Worm (Caenorhabditis elegans) whole organism, L2 larva: ENCODE data around the gene B0348.1.

Source experiments
- ceh-82 ChIP-seq: fragments of 150-350 bp; optimal IDR thresholded peaks from 2 replicates; lab custom pipeline; 2014; ENCODE audit warnings: missing biosample characterization, missing genetic modification characterization
- dmd-4 ChIP-seq: sonication (generic microtip); optimal IDR thresholded peaks from 2 replicates; lab custom pipeline; 2017; ENCODE audit warnings: missing biosample characterization, missing genetic modification characterization
- elt-1 ChIP-seq: fragments of 150-350 bp; optimal IDR thresholded peaks from 2 replicates; lab custom pipeline; 2014; ENCODE audit warnings: missing biosample characterization, missing genetic modification characterization
- lin-39 ChIP-seq: fragments of 150-350 bp; optimal IDR thresholded peaks from 2 replicates; lab custom pipeline; 2014; ENCODE audit warnings: missing biosample characterization, missing genetic modification reagents, missing genetic modification characterization
- mdl-1 ChIP-seq, 2 experiments: fragments of 150-350 bp in 1 of 2; sonication (generic microtip) in 1 of 2; optimal IDR thresholded peaks; 2 replicates each; lab custom pipeline; 2017; ENCODE audit warnings: missing biosample characterization in 2 of 2, missing genetic modification characterization in 2 of 2
- nhr-11 ChIP-seq: fragments of 150-350 bp; optimal IDR thresholded peaks from 2 replicates; lab custom pipeline; 2014; ENCODE audit warnings: missing biosample characterization, missing genetic modification characterization
- nhr-237 ChIP-seq: fragments of 150-350 bp; optimal IDR thresholded peaks from 2 replicates; lab custom pipeline; 2014; ENCODE audit warnings: missing biosample characterization, missing genetic modification characterization
- skn-1 ChIP-seq: sonication (generic microtip); optimal IDR thresholded peaks from 2 replicates; lab custom pipeline; 2017; ENCODE audit warnings: missing biosample characterization, missing genetic modification characterization
- snpc-4 ChIP-seq: fragments of 150-350 bp; optimal IDR thresholded peaks from 2 replicates; lab custom pipeline; 2014; ENCODE audit warnings: missing biosample characterization, missing genetic modification characterization
- zag-1 ChIP-seq: fragments of 150-350 bp; optimal IDR thresholded peaks from 2 replicates; lab custom pipeline; 2014; ENCODE audit warnings: missing biosample characterization, missing genetic modification characterization
- ztf-11 ChIP-seq: sonication (generic microtip); optimal IDR thresholded peaks from 2 replicates; lab custom pipeline; 2017; ENCODE audit warnings: missing biosample characterization, missing genetic modification characterization

DNA sequence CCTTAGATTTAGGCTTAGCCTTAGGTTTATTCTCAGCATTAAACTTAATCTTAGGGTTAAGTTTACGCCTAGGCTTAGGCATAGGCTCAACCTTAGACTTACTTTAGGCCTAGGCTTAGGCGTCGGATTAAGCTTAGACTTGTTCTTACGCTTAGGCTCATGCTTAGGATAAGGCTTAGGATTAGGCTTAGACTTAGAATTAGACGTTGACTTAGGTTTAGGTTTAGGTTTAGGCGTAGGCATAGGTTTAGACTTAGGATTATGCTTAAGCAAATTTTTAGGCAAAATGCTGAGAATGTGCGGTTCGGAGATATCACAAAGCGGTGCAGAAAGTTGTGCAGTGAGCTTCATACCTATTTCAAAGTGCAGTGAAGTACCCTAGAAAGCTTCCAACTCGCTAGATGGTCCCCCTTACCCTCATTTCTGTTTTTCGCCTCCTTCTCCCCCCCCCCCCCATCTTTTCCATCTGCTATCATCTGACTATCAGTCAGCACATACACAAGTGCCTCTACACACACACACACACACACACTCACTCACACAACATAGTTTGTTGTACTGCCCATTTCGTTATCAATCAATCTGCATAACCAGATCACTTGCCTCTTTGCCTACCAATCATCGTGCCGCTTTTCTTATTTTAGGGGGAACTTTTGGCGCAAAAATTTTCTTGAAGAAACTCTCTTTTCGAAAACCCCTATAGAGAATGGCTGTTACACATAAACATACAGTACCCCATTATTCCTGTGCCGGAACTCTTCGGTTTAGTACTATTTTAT is 32.5 kb upstream of the B0348.1 start:
- TF ChIP-seq snpc-4 (tag; lab: Kevin White, UChicago) (no peak), nhr-237 (no peak), dmd-4 (no peak), zag-1 (tag; lab: Kevin White, UChicago) (no peak), skn-1 (no peak), lin-39 (no peak), elt-1 (tag; lab: Kevin White, UChicago) (no peak), nhr-11 (tag; lab: Kevin White, UChicago) (no peak), mdl-1 (tag; optimal IDR thresholded peaks at IDR 0.05; lab: Kevin White, UChicago) (no peak), ceh-82 (tag; lab: Kevin White, UChicago) (no peak), ztf-11 (tag; lab: Kevin White, UChicago) (no peak)
